Fruit fly (Drosophila melanogaster): ENCODE measurements around the gene fwe.

The fwe gene

DNA sequence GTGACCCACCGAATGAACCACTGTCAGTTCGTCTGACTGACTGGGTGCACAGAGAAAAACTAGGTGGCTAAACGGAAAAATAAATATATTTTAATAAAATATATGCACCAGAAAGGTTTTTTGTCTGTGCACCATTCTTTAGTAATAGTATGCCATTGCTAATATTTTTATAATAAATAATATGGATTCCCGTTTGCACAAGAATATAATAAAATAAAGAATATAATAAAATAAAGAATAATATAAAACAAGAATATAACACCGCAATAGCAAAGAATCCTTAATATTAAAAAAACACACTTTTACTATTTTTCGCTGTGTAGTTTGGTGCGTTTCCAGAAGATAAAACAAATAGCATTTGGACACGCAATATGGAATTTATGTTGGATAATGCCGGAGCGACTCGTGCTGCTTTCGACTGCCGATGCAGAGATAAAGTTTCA is 47.2 kb downstream of the fwe start (continued):
- TF ChIP-seq fkh (GFP tag; optimal IDR thresholded peaks at IDR 0.05) = no peak
- TF ChIP-seq CG6276 (GFP tag; optimal IDR thresholded peaks at IDR 0.05) = no peak
- TF ChIP-seq CG6808 (GFP tag; optimal IDR thresholded peaks at IDR 0.05) = no peak
- no peak for TF ChIP-seq CG10669 (GFP tag; optimal IDR thresholded peaks at IDR 0.05)
- TF ChIP-seq Sox15 (GFP tag; optimal IDR thresholded peaks at IDR 0.05) = no peak
- TF ChIP-seq lz (GFP tag; optimal IDR thresholded peaks at IDR 0.05) = no peak
- no peak for TF ChIP-seq Gug (GFP tag; IDR thresholded peaks at IDR 0.05)
- TF ChIP-seq CG8632 (GFP tag; optimal IDR thresholded peaks at IDR 0.05) = no peak
- peak; percentile 54 for TF ChIP-seq svp (GFP tag)
- TF ChIP-seq OdsH (GFP tag; optimal IDR thresholded peaks at IDR 0.05) = no peak
- no peak for TF ChIP-seq Eip93F (GFP tag; optimal IDR thresholded peaks at IDR 0.05)
- no peak for TF ChIP-seq CG6792 (GFP tag; optimal IDR thresholded peaks at IDR 0.05)
- no peak for TF ChIP-seq cyc (GFP tag; optimal IDR thresholded peaks at IDR 0.05)
- no peak for TF ChIP-seq CG4318 (GFP tag; optimal IDR thresholded peaks at IDR 0.05)
- no peak for TF ChIP-seq Met (GFP tag; optimal IDR thresholded peaks at IDR 0.05)
- TF ChIP-seq Ets21C (GFP tag; optimal IDR thresholded peaks at IDR 0.05) = no peak
- peak; percentile 7 for TF ChIP-seq Hr4 (GFP tag; optimal IDR thresholded peaks at IDR 0.05)
- peak; percentile 10 for TF ChIP-seq CG10631 (GFP tag; optimal IDR thresholded peaks at IDR 0.05)
- no peak for TF ChIP-seq CG1621 (tag; optimal IDR thresholded peaks at IDR 0.05)
- no peak for TF ChIP-seq acj6 (GFP tag; optimal IDR thresholded peaks at IDR 0.05)
- peak; percentile 65 for TF ChIP-seq Eip78C (GFP tag)
- no peak for TF ChIP-seq CG34406 (GFP tag; optimal IDR thresholded peaks at IDR 0.05)
- no peak for TF ChIP-seq fd59A (GFP tag; optimal IDR thresholded peaks at IDR 0.05)
- TF ChIP-seq CG8119 (GFP tag; IDR thresholded peaks at IDR 0.05) = peak; percentile 44; the same call in 1 of the 3 replicates
- no peak for TF ChIP-seq net (GFP tag; optimal IDR thresholded peaks at IDR 0.05)
- TF ChIP-seq CG31627 (GFP tag; optimal IDR thresholded peaks at IDR 0.05) = no peak
- no peak for TF ChIP-seq salr (GFP tag; optimal IDR thresholded peaks at IDR 0.05)
- no peak for TF ChIP-seq Lpt (GFP tag; optimal IDR thresholded peaks at IDR 0.05)

DNA sequence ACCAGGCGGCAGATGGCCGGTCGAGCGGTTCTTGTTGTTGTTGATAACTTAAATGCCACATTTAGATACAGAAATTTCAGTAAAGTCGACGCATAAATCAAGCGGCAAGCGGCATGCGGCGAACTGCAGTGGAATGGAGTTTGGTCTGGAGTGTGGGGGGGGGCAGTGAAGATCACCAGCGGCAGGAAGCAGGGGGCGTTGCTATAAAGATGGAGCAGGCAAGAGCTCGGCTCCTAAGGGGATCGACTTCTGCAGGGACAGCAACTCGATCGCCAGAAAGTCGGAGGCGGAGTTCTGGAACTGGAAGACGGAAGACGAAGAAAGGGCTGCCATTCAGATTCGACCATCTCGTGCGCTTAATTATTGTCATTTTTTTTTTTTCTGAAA is 53.0 kb downstream of the fwe start:
- no peak for TF ChIP-seq Blimp-1 (GFP tag; optimal IDR thresholded peaks at IDR 0.05)
- peak; percentile 13 for TF ChIP-seq Met (GFP tag; optimal IDR thresholded peaks at IDR 0.05)
- peak; percentile 77 for TF ChIP-seq CG6854 (GFP tag; optimal IDR thresholded peaks at IDR 0.05)

DNA sequence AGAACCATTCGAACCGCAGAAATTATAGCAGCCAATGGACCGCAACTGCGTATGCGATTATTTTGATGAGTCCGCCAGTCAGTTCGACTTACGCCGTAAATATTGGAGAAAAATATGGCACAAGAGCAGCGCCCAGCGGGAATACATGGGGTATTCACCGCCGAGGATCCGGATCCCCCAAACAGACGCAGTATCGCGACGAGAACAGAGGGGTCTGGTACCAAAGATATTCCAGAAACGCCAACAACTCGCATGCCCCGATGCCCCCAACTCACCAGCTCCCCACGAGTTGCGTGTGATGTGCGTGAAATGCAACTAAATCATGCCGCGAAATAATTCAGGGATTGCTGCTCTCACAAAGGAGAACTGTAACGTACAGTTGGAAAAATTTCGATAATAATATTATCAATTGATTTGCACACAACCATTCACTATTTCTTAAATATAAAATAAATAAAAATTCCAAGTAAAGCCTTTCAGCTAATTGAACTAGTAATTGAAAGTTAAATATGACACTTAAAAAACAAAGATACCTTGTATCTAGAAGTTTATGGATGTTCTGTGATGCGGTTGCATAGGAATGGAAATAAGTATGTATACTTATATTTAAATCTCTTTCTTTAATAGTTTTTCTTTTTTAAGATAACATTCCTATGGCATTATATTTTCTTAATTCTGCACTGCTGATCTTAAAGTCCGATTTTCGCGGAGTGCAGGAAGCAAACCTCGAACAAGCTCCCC is 53.6 kb downstream of the fwe start:
- peak; percentile 76 for TF ChIP-seq CG6808 (GFP tag; optimal IDR thresholded peaks at IDR 0.05)
- no peak for TF ChIP-seq Gug (GFP tag; IDR thresholded peaks at IDR 0.05)
- TF ChIP-seq CG6163 (GFP tag; IDR thresholded peaks at IDR 0.05) = no peak
- TF ChIP-seq CG6854 (GFP tag; optimal IDR thresholded peaks at IDR 0.05) = peak; percentile 2
- peak; percentile 27 for TF ChIP-seq Ets21C (GFP tag; optimal IDR thresholded peaks at IDR 0.05)
- no peak for TF ChIP-seq Hr38 (GFP tag; optimal IDR thresholded peaks at IDR 0.05)
- TF ChIP-seq CG10669 (GFP tag; optimal IDR thresholded peaks at IDR 0.05) = peak; percentile 78
- TF ChIP-seq CG11294 (GFP tag; IDR thresholded peaks at IDR 0.05) = no peak
- TF ChIP-seq svp (GFP tag) = peak; percentile 86
- TF ChIP-seq achi (GFP tag; optimal IDR thresholded peaks at IDR 0.05) = peak; percentile 64
- TF ChIP-seq CG8119 (GFP tag; IDR thresholded peaks at IDR 0.05) = no peak
- peak; percentile 83 for TF ChIP-seq spab (GFP tag; optimal IDR thresholded peaks at IDR 0.05)
- TF ChIP-seq topi (GFP tag; optimal IDR thresholded peaks at IDR 0.05) = peak; percentile 83
- peak; percentile 82 for TF ChIP-seq esn (GFP tag; optimal IDR thresholded peaks at IDR 0.05)
- peak; percentile 57 for TF ChIP-seq Eip75B (GFP tag; optimal IDR thresholded peaks at IDR 0.05)
- TF ChIP-seq Eip93F (GFP tag; optimal IDR thresholded peaks at IDR 0.05) = peak; percentile 50
- TF ChIP-seq Sox14 (GFP tag; optimal IDR thresholded peaks at IDR 0.05) = peak; percentile 42
- no peak for TF ChIP-seq fd85E (GFP tag; optimal IDR thresholded peaks at IDR 0.05)
- TF ChIP-seq CG6276 (GFP tag; optimal IDR thresholded peaks at IDR 0.05) = peak; percentile 0
- TF ChIP-seq CG4318 (GFP tag; optimal IDR thresholded peaks at IDR 0.05) = no peak
- peak; percentile 54 for TF ChIP-seq CG31627 (GFP tag; optimal IDR thresholded peaks at IDR 0.05)
- peak; percentile 89 for TF ChIP-seq CG1621 (tag; optimal IDR thresholded peaks at IDR 0.05)
- peak; percentile 47 for TF ChIP-seq CG34406 (GFP tag; optimal IDR thresholded peaks at IDR 0.05)
- peak; percentile 80 for TF ChIP-seq CG10631 (GFP tag; optimal IDR thresholded peaks at IDR 0.05)
- TF ChIP-seq cyc (GFP tag; optimal IDR thresholded peaks at IDR 0.05) = peak; percentile 63
- peak; percentile 6 for TF ChIP-seq Lpt (GFP tag; optimal IDR thresholded peaks at IDR 0.05)
- TF ChIP-seq CG15336 (GFP tag; IDR thresholded peaks at IDR 0.05) = no peak
- peak; percentile 51 for TF ChIP-seq pdm3 (GFP tag; optimal IDR thresholded peaks at IDR 0.05)
- TF ChIP-seq CG32006 (GFP tag; optimal IDR thresholded peaks at IDR 0.05) = peak; percentile 33
- TF ChIP-seq acj6 (GFP tag; optimal IDR thresholded peaks at IDR 0.05) = peak; percentile 64
- peak; percentile 78 for TF ChIP-seq CG3919 (GFP tag; optimal IDR thresholded peaks at IDR 0.05)
- no peak for TF ChIP-seq vri (GFP tag; optimal IDR thresholded peaks at IDR 0.05)
- peak; percentile 60 for TF ChIP-seq Ets96B (tag; optimal IDR thresholded peaks at IDR 0.05)

Data from whole organism, prepupa.